Worm (Caenorhabditis elegans) whole organism, mixed stage, embryonic: ENCODE results near the gene rab-7.

Experiments
- M03D4.4 ChIP-seq: sonication (generic microtip); optimal IDR thresholded peaks from 2 replicates; lab custom pipeline; 2017; ENCODE audit warnings: mild to moderate bottlenecking, missing genetic modification characterization, missing compliant biosample characterization
- bed-3 ChIP-seq: fragments of 200-800 bp; sonication (Bioruptor generic); optimal IDR thresholded peaks from 3 replicates; lab custom pipeline; 2018; ENCODE audit warnings: mild to moderate bottlenecking, missing genetic modification characterization, moderate library complexity, missing compliant biosample characterization
- blmp-1 ChIP-seq: fragments of 150-350 bp; optimal IDR thresholded peaks from 2 replicates; lab custom pipeline; 2014; ENCODE audit warnings: missing biosample characterization, missing genetic modification characterization
- ceh-39 ChIP-seq: fragments of 150-350 bp; optimal IDR thresholded peaks from 2 replicates; lab custom pipeline; 2014; ENCODE audit warnings: missing biosample characterization, missing genetic modification characterization
- ceh-43 ChIP-seq: fragments of 200-800 bp; sonication (Bioruptor generic); optimal IDR thresholded peaks from 2 replicates; lab custom pipeline; 2018; ENCODE audit warnings: mild to moderate bottlenecking, missing genetic modification characterization, moderate library complexity, missing compliant biosample characterization
- ceh-83 ChIP-seq: fragments of 200-800 bp; sonication (Bioruptor generic); optimal IDR thresholded peaks from 2 replicates; lab custom pipeline; 2018; ENCODE audit warnings: mild to moderate bottlenecking, missing genetic modification characterization, missing compliant biosample characterization
- ces-1 ChIP-seq: fragments of 150-350 bp; optimal IDR thresholded peaks from 2 replicates; lab custom pipeline; 2014; ENCODE audit warnings: missing biosample characterization, missing genetic modification reagents, missing genetic modification characterization
- cnd-1 ChIP-seq: fragments of 200-800 bp; sonication (Bioruptor generic); optimal IDR thresholded peaks from 2 replicates; lab custom pipeline; 2018; ENCODE audit warnings: mild to moderate bottlenecking, missing genetic modification characterization, missing compliant biosample characterization
- drap-1 ChIP-seq: fragments of 200-800 bp; sonication (Bioruptor generic); optimal IDR thresholded peaks from 3 replicates; lab custom pipeline; 2018; ENCODE audit warnings: mild to moderate bottlenecking, missing genetic modification characterization, missing compliant biosample characterization
- elt-1 ChIP-seq: sonication (generic microtip); optimal IDR thresholded peaks from 2 replicates; lab custom pipeline; 2017; ENCODE audit warnings: missing genetic modification characterization, mild to moderate bottlenecking, missing compliant biosample characterization, antibody characterized with exemption, moderate library complexity, borderline replicate concordance; ENCODE audit not compliant: insufficient read depth
- elt-3 ChIP-seq: fragments of 150-350 bp; optimal IDR thresholded peaks from 2 replicates; lab custom pipeline; 2014; ENCODE audit warnings: missing biosample characterization, missing genetic modification characterization
- flh-1 ChIP-seq: fragments of 200-800 bp; sonication (Bioruptor generic); optimal IDR thresholded peaks from 2 replicates; lab custom pipeline; 2018; ENCODE audit warnings: mild to moderate bottlenecking, missing genetic modification characterization, moderate library complexity, missing compliant biosample characterization
- ham-2 ChIP-seq: fragments of 200-800 bp; sonication (Bioruptor generic); optimal IDR thresholded peaks from 2 replicates; lab custom pipeline; 2018; ENCODE audit warnings: mild to moderate bottlenecking, missing genetic modification characterization, missing compliant biosample characterization
- hlh-1 ChIP-seq: fragments of 150-350 bp; optimal IDR thresholded peaks from 2 replicates; lab custom pipeline; 2014; ENCODE audit warnings: missing biosample characterization, missing genetic modification reagents, missing genetic modification characterization
- lin-13 ChIP-seq: fragments of 150-350 bp; optimal IDR thresholded peaks from 2 replicates; lab custom pipeline; 2014; ENCODE audit warnings: missing biosample characterization, missing genetic modification characterization
- lin-32 ChIP-seq: fragments of 200-800 bp; sonication (Bioruptor generic); optimal IDR thresholded peaks from 2 replicates; lab custom pipeline; 2018; ENCODE audit warnings: mild to moderate bottlenecking, missing genetic modification characterization, missing compliant biosample characterization
- lsy-2 ChIP-seq: fragments of 150-350 bp; optimal IDR thresholded peaks from 2 replicates; lab custom pipeline; 2014; ENCODE audit warnings: missing biosample characterization, missing genetic modification characterization
- mab-5 ChIP-seq: fragments of 150-350 bp; optimal IDR thresholded peaks from 2 replicates; lab custom pipeline; 2014; ENCODE audit warnings: missing biosample characterization, missing genetic modification characterization
- mep-1 ChIP-seq: fragments of 150-350 bp; optimal IDR thresholded peaks from 2 replicates; lab custom pipeline; 2017; ENCODE audit warnings: missing biosample characterization, missing genetic modification reagents, missing genetic modification characterization, inconsistent platforms
- mls-2 ChIP-seq: sonication (generic microtip); optimal IDR thresholded peaks from 2 replicates; lab custom pipeline; 2016; ENCODE audit warnings: mild to moderate bottlenecking, missing genetic modification characterization, moderate library complexity, missing compliant biosample characterization
- nhr-12 ChIP-seq: fragments of 150-350 bp; optimal IDR thresholded peaks from 2 replicates; lab custom pipeline; 2014; ENCODE audit warnings: missing biosample characterization, missing genetic modification characterization
- nhr-2 ChIP-seq: fragments of 150-350 bp; optimal IDR thresholded peaks from 2 replicates; lab custom pipeline; 2014; ENCODE audit warnings: missing biosample characterization, missing genetic modification characterization
- nhr-237 ChIP-seq: fragments of 150-350 bp; optimal IDR thresholded peaks from 2 replicates; lab custom pipeline; 2014; ENCODE audit warnings: missing biosample characterization, missing genetic modification characterization
- nhr-28 ChIP-seq: fragments of 150-350 bp; optimal IDR thresholded peaks from 2 replicates; lab custom pipeline; 2014; ENCODE audit warnings: missing biosample characterization, missing genetic modification characterization
- nhr-76 ChIP-seq: sonication (generic microtip); optimal IDR thresholded peaks from 2 replicates; lab custom pipeline; 2017; ENCODE audit warnings: missing biosample characterization, missing genetic modification characterization
- pha-4 ChIP-seq: fragments of 150-350 bp; optimal IDR thresholded peaks from 2 replicates; lab custom pipeline; 2018; ENCODE audit warnings: missing biosample characterization, missing genetic modification reagents, missing genetic modification characterization
- sem-2 ChIP-seq: fragments of 200-800 bp; sonication (Bioruptor generic); optimal IDR thresholded peaks from 2 replicates; lab custom pipeline; 2018; ENCODE audit warnings: mild to moderate bottlenecking, missing genetic modification characterization, missing compliant biosample characterization
- snpc-4 ChIP-seq: fragments of 150-350 bp; optimal IDR thresholded peaks from 2 replicates; lab custom pipeline; 2014; ENCODE audit warnings: missing biosample characterization, missing genetic modification characterization
- sptf-1 ChIP-seq: sonication (generic microtip); optimal IDR thresholded peaks from 2 replicates; lab custom pipeline; 2017; ENCODE audit warnings: mild to moderate bottlenecking, missing genetic modification characterization, moderate library complexity, missing compliant biosample characterization
- tbx-8 ChIP-seq: fragments of 200-800 bp; sonication (Bioruptor generic); optimal IDR thresholded peaks from 2 replicates; lab custom pipeline; 2018; ENCODE audit warnings: mild to moderate bottlenecking, missing genetic modification characterization, moderate library complexity, missing compliant biosample characterization
- unc-120 ChIP-seq: sonication (generic microtip); optimal IDR thresholded peaks from 2 replicates; lab custom pipeline; 2017; ENCODE audit warnings: missing genetic modification characterization, missing compliant biosample characterization; ENCODE audit not compliant: poor library complexity, severe bottlenecking
- unc-39 ChIP-seq: fragments of 150-350 bp; optimal IDR thresholded peaks from 2 replicates; lab custom pipeline; 2014; ENCODE audit warnings: missing biosample characterization, missing genetic modification characterization
- unc-62 ChIP-seq: fragments of 150-350 bp; optimal IDR thresholded peaks from 2 replicates; lab custom pipeline; 2014; ENCODE audit warnings: missing biosample characterization, missing genetic modification reagents, missing genetic modification characterization
- zip-8 ChIP-seq: fragments of 150-350 bp; optimal IDR thresholded peaks from 2 replicates; lab custom pipeline; 2014; ENCODE audit warnings: missing biosample characterization, missing genetic modification characterization
- ztf-11 ChIP-seq: fragments of 150-350 bp; optimal IDR thresholded peaks from 2 replicates; lab custom pipeline; 2014; ENCODE audit warnings: missing biosample characterization, missing genetic modification characterization

The rab-7 gene

ce11 chrII:11960596-11961217 is 6.0 kb downstream of the rab-7 start (continued):
- TF ChIP-seq hlh-1 (tag; lab: Kevin White, UChicago) (peak; percentile 73), sptf-1 (tag; lab: Kevin White, UChicago) (peak; percentile 100)

DNA sequence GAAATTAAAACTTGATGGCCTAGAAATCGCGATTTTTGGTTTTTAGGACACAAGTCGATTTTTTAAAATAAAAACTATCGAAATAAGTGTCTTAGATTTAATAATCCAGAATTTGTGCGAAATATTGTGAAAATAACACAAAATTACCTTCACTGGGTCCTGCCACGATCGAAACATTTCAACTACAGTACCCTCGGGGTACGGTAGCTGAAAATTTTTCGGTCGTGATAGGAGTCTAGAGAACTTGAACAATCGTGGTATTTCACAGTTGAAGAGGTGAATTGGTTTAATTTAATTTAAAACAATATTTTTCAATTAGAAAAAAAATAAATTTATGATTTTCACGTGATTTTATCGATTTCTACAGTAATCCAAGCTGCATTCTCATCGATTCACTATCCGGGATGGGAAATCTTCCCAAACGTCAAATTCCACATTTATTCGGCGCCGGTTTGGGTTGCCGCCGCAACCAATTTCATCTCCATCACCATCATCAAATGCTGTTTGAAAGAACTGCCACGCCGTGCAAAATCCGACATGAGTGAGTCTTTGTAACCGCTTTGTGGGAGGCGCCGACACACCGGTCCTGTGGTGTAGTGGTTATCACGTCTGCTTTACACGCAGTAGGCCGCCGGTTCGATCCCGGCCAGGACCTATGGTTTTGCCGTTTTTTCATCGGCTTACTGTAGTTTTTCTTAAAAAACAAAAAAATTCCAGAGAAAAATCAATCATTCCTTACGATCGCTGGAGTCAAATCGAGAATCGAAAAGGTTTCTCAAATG is 7.7 kb downstream of the rab-7 start:
- TF ChIP-seq lsy-2 (peak; percentile 16), unc-120 (peak; percentile 9), unc-39 (tag; lab: Kevin White, UChicago) (no peak), nhr-237 (tag; lab: Kevin White, UChicago) (no peak), cnd-1 (tag; lab: Kevin White, UChicago) (peak; percentile 83), mep-1 (tag; lab: Kevin White, UChicago) (no peak), elt-1 (tag; lab: Kevin White, UChicago) (no peak), unc-62 (GFP tag; lab: Kevin White, UChicago) (no peak), bed-3 (GFP tag; lab: Kevin White, UChicago) (peak; percentile 58), ceh-39 (tag; lab: Kevin White, UChicago) (no peak), blmp-1 (tag; lab: Kevin White, UChicago) (no peak), lin-32 (GFP tag; lab: Kevin White, UChicago) (peak; percentile 22), nhr-28 (tag; lab: Kevin White, UChicago) (no peak), drap-1 (peak; percentile 82), nhr-12 (tag; lab: Kevin White, UChicago) (no peak), lin-13 (tag; lab: Kevin White, UChicago) (peak; percentile 7), ces-1 (GFP tag; lab: Kevin White, UChicago) (no peak), elt-3 (tag; lab: Kevin White, UChicago) (no peak), sptf-1 (tag; lab: Kevin White, UChicago) (peak; percentile 84), pha-4 (tag; lab: Kevin White, UChicago) (no peak), M03D4.4 (tag; lab: Kevin White, UChicago) (peak; percentile 77), flh-1 (GFP tag; lab: Kevin White, UChicago) (no peak), ceh-83 (GFP tag; lab: Kevin White, UChicago) (peak; percentile 87), snpc-4 (no peak), ztf-11 (tag; lab: Kevin White, UChicago) (peak; percentile 35), ceh-43 (no peak), sem-2 (GFP tag; lab: Kevin White, UChicago) (peak; percentile 55), mab-5 (tag; lab: Kevin White, UChicago) (no peak), nhr-2 (tag; lab: Kevin White, UChicago) (no peak), ham-2 (GFP tag; lab: Kevin White, UChicago) (peak; percentile 57), zip-8 (tag; lab: Kevin White, UChicago) (no peak), tbx-8 (GFP tag; lab: Kevin White, UChicago) (peak; percentile 39), nhr-76 (tag; lab: Kevin White, UChicago) (no peak), mls-2 (tag; lab: Kevin White, UChicago) (peak; percentile 64), hlh-1 (tag; lab: Kevin White, UChicago) (no peak)
- TF ChIP-seq, all 35 proteins: peak for 15

- TF ChIP-seq flh-1 (GFP tag; lab: Kevin White, UChicago): no peak
- TF ChIP-seq unc-39 (tag; lab: Kevin White, UChicago): no peak
- TF ChIP-seq ceh-39 (tag; lab: Kevin White, UChicago): no peak
- TF ChIP-seq bed-3 (GFP tag; lab: Kevin White, UChicago): no peak
- no peak for TF ChIP-seq nhr-76 (tag; lab: Kevin White, UChicago)
- no peak for TF ChIP-seq cnd-1 (tag; lab: Kevin White, UChicago)
- TF ChIP-seq zip-8 (tag; lab: Kevin White, UChicago): no peak
- TF ChIP-seq M03D4.4 (tag; lab: Kevin White, UChicago): no peak
- TF ChIP-seq mep-1 (tag; lab: Kevin White, UChicago): no peak
- no peak for TF ChIP-seq snpc-4
- TF ChIP-seq lin-13 (tag; lab: Kevin White, UChicago): no peak
- no peak for TF ChIP-seq elt-1 (tag; lab: Kevin White, UChicago)
- TF ChIP-seq blmp-1 (tag; lab: Kevin White, UChicago): no peak
Measured at ce11 chrII:11954811-11955210, 11.9 kb downstream of the rab-7 start.
